Worm (Caenorhabditis elegans): ENCODE results near the gene W03A5.2.

ce11 chrIII:5407588-5407987, 1.8 kb downstream of the W03A5.2 start, which contains the start of gene W03A5.1:
- TF ChIP-seq dao-5 (tag; optimal IDR thresholded peaks at IDR 0.05) (no peak), W03F9.2 (tag; optimal IDR thresholded peaks at IDR 0.05) (no peak), him-1 (tag; optimal IDR thresholded peaks at IDR 0.05) (no peak)

Measured in whole organism, L4/young adult.